Worm (Caenorhabditis elegans) whole organism, L3 larva: ENCODE data around the gene R11D1.1.

ENCODE experiments used
- ZK546.5 ChIP-seq: sonication (generic microtip); optimal IDR thresholded peaks from 2 replicates; lab custom pipeline; 2017; ENCODE audit warnings: missing biosample characterization, missing genetic modification characterization
- aly-2 ChIP-seq: fragments of 150-350 bp; optimal IDR thresholded peaks from 2 replicates; lab custom pipeline; 2014; ENCODE audit warnings: missing biosample characterization, missing genetic modification characterization
- ama-1 ChIP-seq: fragments of 150-350 bp; optimal IDR thresholded peaks from 2 replicates; lab custom pipeline; 2018
- ceh-28 ChIP-seq: fragments of 150-350 bp; optimal IDR thresholded peaks from 2 replicates; lab custom pipeline; 2014; ENCODE audit warnings: missing biosample characterization, missing genetic modification reagents, missing genetic modification characterization
- elt-3 ChIP-seq, 3 experiments: fragments of 150-350 bp in 1 of 3; sonication (generic microtip) in 2 of 3; optimal IDR thresholded peaks; 2 replicates in 2 of 3; 4 replicates in 1 of 3; lab custom pipeline; 2014 to 2017; ENCODE audit warnings: missing biosample characterization in 3 of 3, missing genetic modification characterization in 3 of 3
- eor-1 ChIP-seq, 2 experiments: fragments of 150-350 bp; optimal IDR thresholded peaks; 2 replicates each; lab custom pipeline; 2014 to 2018; ENCODE audit warnings: missing biosample characterization in 2 of 2, missing genetic modification characterization in 2 of 2
- hmg-11 ChIP-seq: sonication (generic microtip); optimal IDR thresholded peaks from 2 replicates; lab custom pipeline; 2016; ENCODE audit warnings: missing genetic modification characterization, missing compliant biosample characterization
- lin-15B ChIP-seq: fragments of 150-350 bp; optimal IDR thresholded peaks from 2 replicates; lab custom pipeline; 2014; ENCODE audit warnings: missing biosample characterization, missing genetic modification characterization
- lsy-12 ChIP-seq: sonication (generic microtip); optimal IDR thresholded peaks from 2 replicates; lab custom pipeline; 2016; ENCODE audit warnings: mild to moderate bottlenecking, missing genetic modification characterization, missing compliant biosample characterization
- mdl-1 ChIP-seq: fragments of 150-350 bp; optimal IDR thresholded peaks from 2 replicates; lab custom pipeline; 2014; ENCODE audit warnings: missing biosample characterization, missing genetic modification characterization
- nhr-12 ChIP-seq: fragments of 150-350 bp; optimal IDR thresholded peaks from 2 replicates; lab custom pipeline; 2014; ENCODE audit warnings: missing biosample characterization, missing genetic modification characterization
- snpc-4 ChIP-seq: fragments of 150-350 bp; optimal IDR thresholded peaks from 2 replicates; lab custom pipeline; 2014; ENCODE audit warnings: missing biosample characterization, missing genetic modification characterization
- unc-39 ChIP-seq: sonication (generic microtip); optimal IDR thresholded peaks from 4 replicates; lab custom pipeline; 2017; ENCODE audit warnings: missing biosample characterization, missing genetic modification characterization
- unc-62 ChIP-seq: fragments of 150-350 bp; sonication (generic microtip); optimal IDR thresholded peaks from 4 replicates; lab custom pipeline; 2014; ENCODE audit warnings: missing biosample characterization, missing genetic modification reagents, missing genetic modification characterization

DNA sequence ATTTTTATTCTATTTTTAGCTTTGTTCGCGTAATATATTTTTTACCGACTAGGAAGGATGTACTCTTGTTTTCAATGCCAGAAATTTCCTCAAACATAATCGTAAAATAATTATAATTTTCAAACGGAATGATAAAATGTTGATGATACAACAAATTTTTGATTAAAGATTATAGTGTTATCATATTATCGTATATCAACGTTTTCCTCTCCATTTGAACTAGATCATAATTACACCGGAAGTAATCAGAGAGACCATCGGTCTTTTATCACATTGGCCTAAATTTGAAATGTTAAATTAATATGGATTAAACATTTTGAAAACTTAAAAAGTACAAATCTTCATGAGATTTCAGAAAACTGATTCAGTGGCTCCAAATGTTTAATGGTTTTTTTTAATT, 28.6 kb downstream of the R11D1.1 start:
- TF ChIP-seq ama-1 (lab: Kevin White, UChicago): no peak
- TF ChIP-seq eor-1 (tag; optimal IDR thresholded peaks at IDR 0.05; lab: Kevin White, UChicago): no peak
- TF ChIP-seq lsy-12 (tag; lab: Kevin White, UChicago): no peak
- no peak for TF ChIP-seq ZK546.5 (tag; lab: Kevin White, UChicago)
- TF ChIP-seq mdl-1: no peak
- TF ChIP-seq snpc-4: no peak
- no peak for TF ChIP-seq elt-3 (tag; optimal IDR thresholded peaks at IDR 0.05; lab: Kevin White, UChicago)
- no peak for TF ChIP-seq hmg-11 (tag; lab: Kevin White, UChicago)
- TF ChIP-seq aly-2 (tag; lab: Kevin White, UChicago): no peak
- TF ChIP-seq nhr-12 (tag; lab: Kevin White, UChicago): no peak
- no peak for TF ChIP-seq unc-62
- no peak for TF ChIP-seq ceh-28 (tag; lab: Kevin White, UChicago)
- TF ChIP-seq lin-15B (tag; lab: Kevin White, UChicago): no peak
- no peak for TF ChIP-seq unc-39 (tag; lab: Kevin White, UChicago)
